Worm (Caenorhabditis elegans) whole organism, early embryonic: ENCODE results near the gene F35E8.6.
A peak's percentile ranks its signal among the peaks of the same experiment; 100 is the strongest.

Experiments
- B0310.2 ChIP-seq: sonication (generic microtip); optimal IDR thresholded peaks from 2 replicates; lab custom pipeline; 2016; ENCODE audit warnings: mild to moderate bottlenecking, missing genetic modification characterization, missing compliant biosample characterization
- F13C5.2 ChIP-seq: sonication (generic microtip); optimal IDR thresholded peaks from 2 replicates; lab custom pipeline; 2017; ENCODE audit warnings: mild to moderate bottlenecking, missing genetic modification characterization, inconsistent platforms, missing compliant biosample characterization
- aly-1 ChIP-seq: sonication (generic microtip); optimal IDR thresholded peaks from 2 replicates; lab custom pipeline; 2016; ENCODE audit warnings: missing genetic modification characterization, missing compliant biosample characterization
- ama-1 ChIP-seq: fragments of 150-350 bp; optimal IDR thresholded peaks from 2 replicates; lab custom pipeline; 2014
- ceh-13 ChIP-seq: fragments of 200-800 bp; sonication (Bioruptor generic); optimal IDR thresholded peaks from 2 replicates; lab custom pipeline; 2018; ENCODE audit warnings: mild to moderate bottlenecking, missing genetic modification characterization, missing compliant biosample characterization
- ceh-36 ChIP-seq: sonication (generic microtip); optimal IDR thresholded peaks from 2 replicates; lab custom pipeline; 2016; ENCODE audit warnings: missing genetic modification characterization, inconsistent platforms, missing compliant biosample characterization
- ets-7 ChIP-seq: sonication (generic microtip); optimal IDR thresholded peaks from 2 replicates; lab custom pipeline; 2016; ENCODE audit warnings: missing genotype, missing genetic modification characterization, missing compliant biosample characterization
- flt-1 ChIP-seq: fragments of 200-800 bp; sonication (Bioruptor generic); IDR thresholded peaks from 2 replicates; pipeline ENCODE4 v1.3.6; 2022; ENCODE audit warnings: missing genetic modification characterization, missing compliant biosample characterization
- hmbx-1 ChIP-seq: sonication (generic microtip); optimal IDR thresholded peaks from 2 replicates; lab custom pipeline; 2016; ENCODE audit warnings: mild to moderate bottlenecking, missing genetic modification characterization, missing compliant biosample characterization
- hmg-4 ChIP-seq: fragments of 200-800 bp; sonication (Bioruptor generic); optimal IDR thresholded peaks from 2 replicates; lab custom pipeline; 2018; ENCODE audit warnings: mild to moderate bottlenecking, missing genetic modification characterization, missing compliant biosample characterization
- hnd-1 ChIP-seq: sonication (generic microtip); optimal IDR thresholded peaks from 2 replicates; lab custom pipeline; 2016; ENCODE audit warnings: missing genetic modification characterization, missing compliant biosample characterization
- pes-1 ChIP-seq: fragments of 200-800 bp; sonication (Bioruptor generic); IDR thresholded peaks from 2 replicates; pipeline ENCODE4 v1.3.6; 2022; ENCODE audit warnings: missing genetic modification reagents, missing genetic modification characterization, missing compliant biosample characterization
- scrt-1 ChIP-seq: fragments of 200-800 bp; sonication (Bioruptor generic); IDR thresholded peaks from 2 replicates; pipeline ENCODE4 v1.3.6; 2022; ENCODE audit warnings: missing genetic modification characterization, missing compliant biosample characterization
- sea-1 ChIP-seq: fragments of 200-800 bp; sonication (Bioruptor generic); conservative IDR thresholded peaks from 2 replicates; pipeline ENCODE4 v1.3.6; 2022; ENCODE audit warnings: missing genetic modification characterization, missing compliant biosample characterization
- tbx-11 ChIP-seq: fragments of 200-800 bp; sonication (Bioruptor generic); IDR thresholded peaks from 2 replicates; pipeline ENCODE4 v1.3.6; 2022; ENCODE audit warnings: missing genetic modification characterization, missing compliant biosample characterization
- tbx-37 ChIP-seq: fragments of 200-800 bp; sonication (Bioruptor generic); conservative IDR thresholded peaks from 2 replicates; pipeline ENCODE4 v1.3.6; 2022; ENCODE audit warnings: missing genetic modification reagents, missing genetic modification characterization, missing compliant biosample characterization
- tra-4 ChIP-seq: sonication (generic microtip); optimal IDR thresholded peaks from 2 replicates; lab custom pipeline; 2017; ENCODE audit warnings: missing genetic modification characterization, missing compliant biosample characterization

The F35E8.6 gene

ce11 chrV:15873762-15874161 lies 38.2 kb upstream of the F35E8.6 start:
- TF ChIP-seq hmg-4 (GFP tag; lab: Kevin White, UChicago) (peak; percentile 99), B0310.2 (peak; percentile 99), tra-4 (peak; percentile 98), ets-7 (tag; lab: Kevin White, UChicago) (peak; percentile 97), sea-1 (peak; percentile 99), flt-1 (peak; percentile 100), ceh-36 (peak; percentile 98), hnd-1 (tag; lab: Kevin White, UChicago) (peak; percentile 96), hmbx-1 (tag; lab: Kevin White, UChicago) (peak; percentile 94), scrt-1 (GFP tag; lab: Robert Waterston, UW) (peak; percentile 100), ama-1 (lab: Kevin White, UChicago) (no peak), tbx-37 (GFP tag; lab: Robert Waterston, UW) (peak; percentile 100), tbx-11 (GFP tag; lab: Robert Waterston, UW) (peak; percentile 100), ceh-13 (peak; percentile 99), aly-1 (tag; lab: Kevin White, UChicago) (peak; percentile 99), pes-1 (peak; percentile 99), F13C5.2 (tag; lab: Kevin White, UChicago) (peak; percentile 100)

- TF ChIP-seq F13C5.2 (tag; lab: Kevin White, UChicago) (no peak), tbx-11 (GFP tag; lab: Robert Waterston, UW) (no peak), scrt-1 (GFP tag; lab: Robert Waterston, UW) (no peak), hnd-1 (tag; lab: Kevin White, UChicago) (no peak), flt-1 (no peak), ama-1 (lab: Kevin White, UChicago) (no peak), tbx-37 (GFP tag; lab: Robert Waterston, UW) (no peak), pes-1 (no peak), aly-1 (tag; lab: Kevin White, UChicago) (no peak), ceh-36 (no peak), tra-4 (no peak), sea-1 (no peak), hmg-4 (GFP tag; lab: Kevin White, UChicago) (no peak), ceh-13 (no peak)
Observed at ce11 chrV:15876308-15876707, 35.6 kb upstream of the F35E8.6 start, which contains the start of gene nhr-102. TSS of gene nhr-102 (minus strand) at chrV:15876408.

ce11 chrV:15879508-15879907 lies 32.4 kb upstream of the F35E8.6 start, which contains the start of gene nhr-84:
TSS of gene nhr-84 (minus strand) at chrV:15879608.
- TF ChIP-seq scrt-1 (GFP tag; lab: Robert Waterston, UW) (no peak), sea-1 (no peak), pes-1 (no peak), tbx-37 (GFP tag; lab: Robert Waterston, UW) (no peak), flt-1 (no peak), B0310.2 (no peak), F13C5.2 (tag; lab: Kevin White, UChicago) (no peak), ceh-36 (no peak), hmg-4 (GFP tag; lab: Kevin White, UChicago) (no peak), hnd-1 (tag; lab: Kevin White, UChicago) (no peak), tbx-11 (GFP tag; lab: Robert Waterston, UW) (no peak), tra-4 (no peak), ceh-13 (no peak), hmbx-1 (tag; lab: Kevin White, UChicago) (no peak), aly-1 (tag; lab: Kevin White, UChicago) (no peak), ets-7 (tag; lab: Kevin White, UChicago) (no peak)

ce11 chrV:15880033-15880432 lies 31.9 kb upstream of the F35E8.6 start:
- TF ChIP-seq F13C5.2 (tag; lab: Kevin White, UChicago) (no peak), tbx-37 (GFP tag; lab: Robert Waterston, UW) (no peak), tbx-11 (GFP tag; lab: Robert Waterston, UW) (no peak), sea-1 (no peak), flt-1 (no peak), aly-1 (tag; lab: Kevin White, UChicago) (no peak), ama-1 (lab: Kevin White, UChicago) (no peak), hmg-4 (GFP tag; lab: Kevin White, UChicago) (no peak), hnd-1 (tag; lab: Kevin White, UChicago) (no peak), B0310.2 (no peak), hmbx-1 (tag; lab: Kevin White, UChicago) (no peak), pes-1 (no peak), ceh-13 (no peak), scrt-1 (GFP tag; lab: Robert Waterston, UW) (no peak), ceh-36 (no peak), ets-7 (tag; lab: Kevin White, UChicago) (no peak), tra-4 (no peak)

ce11 chrV:15880705-15881104 lies 31.2 kb upstream of the F35E8.6 start:
- TF ChIP-seq ceh-13 (no peak), sea-1 (no peak), aly-1 (tag; lab: Kevin White, UChicago) (no peak), tra-4 (no peak), F13C5.2 (tag; lab: Kevin White, UChicago) (no peak), ceh-36 (no peak), flt-1 (no peak), hmbx-1 (tag; lab: Kevin White, UChicago) (no peak), ets-7 (tag; lab: Kevin White, UChicago) (no peak), B0310.2 (no peak), hnd-1 (tag; lab: Kevin White, UChicago) (no peak), hmg-4 (GFP tag; lab: Kevin White, UChicago) (no peak), pes-1 (no peak), tbx-11 (GFP tag; lab: Robert Waterston, UW) (no peak), tbx-37 (GFP tag; lab: Robert Waterston, UW) (no peak), scrt-1 (GFP tag; lab: Robert Waterston, UW) (no peak), ama-1 (lab: Kevin White, UChicago) (no peak)

- TF ChIP-seq tbx-11 (GFP tag; lab: Robert Waterston, UW) = no peak
- TF ChIP-seq tra-4 = no peak
- TF ChIP-seq ceh-13 = no peak
- no peak for TF ChIP-seq ama-1 (lab: Kevin White, UChicago)
- TF ChIP-seq F13C5.2 (tag; lab: Kevin White, UChicago) = no peak
- no peak for TF ChIP-seq flt-1
- no peak for TF ChIP-seq ceh-36
- no peak for TF ChIP-seq ets-7 (tag; lab: Kevin White, UChicago)
- TF ChIP-seq sea-1 = no peak
- TF ChIP-seq aly-1 (tag; lab: Kevin White, UChicago) = no peak
- TF ChIP-seq scrt-1 (GFP tag; lab: Robert Waterston, UW) = no peak
- TF ChIP-seq hnd-1 (tag; lab: Kevin White, UChicago) = no peak
- TF ChIP-seq tbx-37 (GFP tag; lab: Robert Waterston, UW) = no peak
Observed at ce11 chrV:15884698-15885097, 27.2 kb upstream of the F35E8.6 start, which contains the start of gene oac-42. TSS of gene oac-42 (minus strand) at chrV:15884798.

- TF ChIP-seq tbx-37 (GFP tag; lab: Robert Waterston, UW) (no peak), sea-1 (no peak), aly-1 (tag; lab: Kevin White, UChicago) (no peak)
Observed at ce11 chrV:15885967-15886366, 26.0 kb upstream of the F35E8.6 start, which contains the start of gene T06C12.9. TSS of gene T06C12.9 (minus strand) at chrV:15886067.
